Worm (Caenorhabditis elegans): ENCODE results near the gene lsy-13.

The lsy-13 gene

ce11 chrIV:16898205-16898604 lies 34.5 kb downstream of the lsy-13 start (continued):
- no peak for TF ChIP-seq rcor-1 (GFP tag; IDR thresholded peaks at IDR 0.05)
- no peak for TF ChIP-seq K12H6.12 (tag; optimal IDR thresholded peaks at IDR 0.05)
- TF ChIP-seq nfya-2 (GFP tag; IDR thresholded peaks at IDR 0.05) = no peak
- TF ChIP-seq repo-1 (tag; optimal IDR thresholded peaks at IDR 0.05) = no peak
- no peak for TF ChIP-seq lin-35 (GFP tag; optimal IDR thresholded peaks at IDR 0.05)
- no peak for TF ChIP-seq ztf-18 (tag; optimal IDR thresholded peaks at IDR 0.05)
- no peak for TF ChIP-seq let-607 (tag; optimal IDR thresholded peaks at IDR 0.05)

ce11 chrIV:16910831-16911230 lies 47.2 kb downstream of the lsy-13 start:
- TF ChIP-seq hsf-1 (GFP tag; IDR thresholded peaks at IDR 0.05) = peak; percentile 93
